Worm (Caenorhabditis elegans): ENCODE measurements around the gene F16B4.6.

F16B4.6 gene

DNA sequence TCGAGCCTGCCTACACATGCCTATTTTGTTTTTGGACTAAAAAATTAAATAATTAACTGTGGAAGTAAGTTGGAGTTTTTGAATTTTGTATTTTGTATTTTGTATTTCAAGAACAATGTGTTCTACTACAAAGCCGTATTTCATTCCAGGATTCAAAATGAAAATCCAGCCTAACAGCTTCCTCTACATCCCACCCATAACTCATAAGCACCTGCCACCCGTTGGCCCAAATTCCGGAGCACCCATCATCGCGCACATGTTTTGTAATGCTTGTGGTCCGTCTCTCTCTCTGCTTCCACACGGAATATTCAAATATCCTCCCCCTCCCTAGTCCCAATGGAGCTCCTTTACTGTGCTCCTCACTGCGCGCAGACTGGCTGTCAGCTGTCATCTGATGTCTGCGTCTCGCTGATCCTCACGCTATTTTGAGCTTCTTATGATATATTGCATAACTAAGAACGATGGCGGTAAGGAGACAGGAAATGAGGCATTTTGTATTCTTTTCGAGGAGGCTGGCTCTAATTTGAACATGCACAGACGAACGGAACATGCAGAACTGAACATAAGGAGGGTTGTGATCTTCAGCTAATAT, 11.4 kb upstream of the F16B4.6 start:
- TF ChIP-seq dmd-4 (tag; optimal IDR thresholded peaks at IDR 0.05; ENCODE audit: borderline replicate concordance) = peak; percentile 27
- peak; percentile 21 for TF ChIP-seq ref-2 (tag; optimal IDR thresholded peaks at IDR 0.05)
- no peak for TF ChIP-seq K09A11.1 (tag; optimal IDR thresholded peaks at IDR 0.05; ENCODE audit: insufficient read depth)
- TF ChIP-seq unc-55 (GFP tag; optimal IDR thresholded peaks at IDR 0.05) = peak; percentile 92
- TF ChIP-seq ceh-31 (tag; optimal IDR thresholded peaks at IDR 0.05) = peak; percentile 6
- TF ChIP-seq nfya-1 (tag; optimal IDR thresholded peaks at IDR 0.05) = peak; percentile 21
- TF ChIP-seq ahr-1 (tag; optimal IDR thresholded peaks at IDR 0.05) = no peak
- no peak for TF ChIP-seq ceh-30 (tag; optimal IDR thresholded peaks at IDR 0.05)
- peak; percentile 16 for TF ChIP-seq rnt-1 (tag; optimal IDR thresholded peaks at IDR 0.05)
- peak; percentile 14 for TF ChIP-seq hlh-30 (tag; optimal IDR thresholded peaks at IDR 0.05; ENCODE audit: insufficient read depth)
- TF ChIP-seq ceh-9 (tag; optimal IDR thresholded peaks at IDR 0.05) = no peak

DNA sequence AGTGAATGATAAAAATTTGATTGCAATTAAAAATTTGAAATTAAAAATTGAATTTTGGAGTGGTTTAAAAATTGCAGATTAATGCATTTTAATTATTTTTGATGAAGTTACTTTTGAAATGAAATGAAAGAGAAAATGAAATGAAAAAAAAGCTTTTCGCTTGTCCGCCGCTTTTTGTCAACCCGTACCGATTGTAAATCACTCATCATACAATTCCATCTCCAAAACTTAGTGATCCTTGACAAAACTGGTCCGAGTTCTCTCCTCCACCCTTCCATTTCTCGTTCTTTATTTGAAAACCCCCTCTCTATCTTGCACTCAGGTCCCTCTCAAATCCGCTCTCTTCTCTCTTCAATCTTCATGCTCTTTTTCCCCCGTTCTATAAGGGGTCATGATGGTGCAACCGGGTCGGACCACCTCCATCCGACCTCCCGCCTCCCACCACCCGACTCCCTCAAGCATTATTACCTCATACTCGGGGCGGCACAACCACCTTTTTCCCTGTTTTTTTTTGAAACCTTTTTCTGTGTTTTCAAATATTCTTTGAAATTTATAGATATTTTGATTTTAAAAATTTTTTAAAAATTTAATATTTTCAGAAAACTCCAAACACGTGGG, 9.8 kb upstream of the F16B4.6 start:
- TF ChIP-seq gmeb-2 (tag; optimal IDR thresholded peaks at IDR 0.05) (no peak), F13H6.1 (tag; optimal IDR thresholded peaks at IDR 0.05) (no peak), nhr-232 (tag; optimal IDR thresholded peaks at IDR 0.05) (no peak), Y22D7AL.16 (tag; optimal IDR thresholded peaks at IDR 0.05) (no peak), sox-2 (GFP tag; IDR thresholded peaks at IDR 0.05) (no peak), hlh-8 (tag; optimal IDR thresholded peaks at IDR 0.05) (no peak), hlh-6 (tag; optimal IDR thresholded peaks at IDR 0.05) (no peak), tbx-7 (tag; optimal IDR thresholded peaks at IDR 0.05) (no peak), ceh-6 (GFP tag; optimal IDR thresholded peaks at IDR 0.05) (no peak), ceh-31 (tag; optimal IDR thresholded peaks at IDR 0.05) (no peak), hlh-30 (tag; optimal IDR thresholded peaks at IDR 0.05; ENCODE audit: insufficient read depth) (no peak), ceh-34 (tag; optimal IDR thresholded peaks at IDR 0.05) (no peak), hlh-15 (tag; optimal IDR thresholded peaks at IDR 0.05) (no peak), madf-2 (tag; optimal IDR thresholded peaks at IDR 0.05) (no peak), C08G9.2 (tag; optimal IDR thresholded peaks at IDR 0.05) (no peak), mec-3 (tag; optimal IDR thresholded peaks at IDR 0.05; ENCODE audit: borderline replicate concordance) (no peak), odd-2 (tag; optimal IDR thresholded peaks at IDR 0.05) (no peak), unc-42 (tag; optimal IDR thresholded peaks at IDR 0.05) (no peak), lin-11 (tag; optimal IDR thresholded peaks at IDR 0.05) (no peak), ztf-16 (tag; optimal IDR thresholded peaks at IDR 0.05) (no peak)

DNA sequence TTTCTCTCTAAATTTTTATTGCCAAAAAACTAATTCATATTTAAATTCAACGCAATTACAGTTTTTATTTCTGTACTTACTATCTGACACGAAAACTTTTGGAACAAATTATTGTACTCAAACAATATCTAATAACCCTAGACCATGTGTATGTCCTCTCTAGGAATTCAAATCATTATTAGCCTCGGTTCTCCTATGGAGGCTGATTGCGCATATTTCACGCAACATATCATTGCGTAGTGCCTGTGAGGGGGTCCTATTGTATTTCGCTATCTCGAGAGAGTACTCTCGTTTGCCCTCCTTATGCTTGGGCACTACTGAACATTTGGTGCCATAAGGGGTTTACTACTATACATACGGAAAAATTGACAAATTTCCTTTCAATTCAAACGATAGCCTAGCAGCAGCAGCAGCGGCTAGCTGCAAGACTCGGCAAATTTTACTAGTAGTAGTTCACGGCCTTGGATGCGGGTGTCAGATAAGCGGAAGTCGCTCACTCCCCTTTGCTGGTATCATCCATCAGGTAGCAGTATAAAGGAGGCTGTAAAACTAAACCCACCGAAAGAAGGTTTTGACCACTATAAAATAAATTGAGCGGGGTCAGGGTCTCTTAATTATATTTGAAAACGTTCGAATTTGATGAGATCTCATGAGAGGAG, 8.3 kb upstream of the F16B4.6 start:
- TF ChIP-seq syd-9 (tag; optimal IDR thresholded peaks at IDR 0.05) (no peak), eyg-1 (tag; optimal IDR thresholded peaks at IDR 0.05) (no peak), nhr-232 (tag; optimal IDR thresholded peaks at IDR 0.05) (no peak), pros-1 (tag; optimal IDR thresholded peaks at IDR 0.05) (no peak), nhr-11 (tag; optimal IDR thresholded peaks at IDR 0.05) (no peak), pqm-1 (tag; optimal IDR thresholded peaks at IDR 0.05) (no peak), lin-11 (tag; optimal IDR thresholded peaks at IDR 0.05) (no peak), npax-4 (tag; optimal IDR thresholded peaks at IDR 0.05) (no peak), elt-4 (tag; optimal IDR thresholded peaks at IDR 0.05) (no peak), ceh-14 (tag; optimal IDR thresholded peaks at IDR 0.05) (no peak), unc-55 (GFP tag; optimal IDR thresholded peaks at IDR 0.05) (no peak), unc-42 (tag; optimal IDR thresholded peaks at IDR 0.05) (no peak), ref-2 (tag; optimal IDR thresholded peaks at IDR 0.05) (no peak)

Measured in whole organism, late embryonic.